Worm (Caenorhabditis elegans): ENCODE measurements around the gene nspd-3.
A peak's percentile ranks its signal among the peaks of the same experiment; 100 is the strongest.

Gene nspd-3

DNA sequence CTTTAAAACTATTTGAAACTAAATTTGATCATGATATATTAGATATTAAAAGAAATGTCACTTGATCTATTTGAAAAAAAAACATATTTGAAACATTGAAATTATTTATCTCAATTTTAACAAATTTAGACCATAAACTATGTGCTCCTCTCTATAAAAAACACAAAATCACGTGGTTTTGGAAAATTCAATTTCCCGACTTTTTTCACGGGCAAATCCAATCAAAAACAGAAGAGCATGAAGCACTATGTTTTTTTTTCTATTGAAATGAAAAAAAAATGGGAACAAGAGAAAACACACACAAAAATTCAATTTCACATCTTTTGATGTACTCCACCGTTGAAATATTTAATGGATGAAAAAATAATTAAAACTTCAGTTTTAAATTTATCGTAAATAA, 23.7 kb downstream of the nspd-3 start:
- TF ChIP-seq fkh-10 (GFP tag; optimal IDR thresholded peaks at IDR 0.05) (peak; percentile 51), lsy-2 (tag; optimal IDR thresholded peaks at IDR 0.05) (peak in 1 of 2 experiments; percentile 14), spr-3 (GFP tag; optimal IDR thresholded peaks at IDR 0.05) (no peak), ces-1 (GFP tag; optimal IDR thresholded peaks at IDR 0.05) (peak; percentile 63), F26F4.8 (GFP tag; conservative IDR thresholded peaks at IDR 0.05) (no peak), tag-97 (GFP tag; IDR thresholded peaks at IDR 0.05) (no peak), lin-38 (GFP tag; IDR thresholded peaks at IDR 0.05) (no peak), unc-130 (GFP tag; optimal IDR thresholded peaks at IDR 0.05) (no peak), ceh-44 (GFP tag; IDR thresholded peaks at IDR 0.05) (no peak), F44E2.7 (GFP tag; IDR thresholded peaks at IDR 0.05) (no peak), ctbp-1 (GFP tag; IDR thresholded peaks at IDR 0.05) (0 out of 2 replicates have a peak, but pooled peaks have one; percentile 22)

DNA sequence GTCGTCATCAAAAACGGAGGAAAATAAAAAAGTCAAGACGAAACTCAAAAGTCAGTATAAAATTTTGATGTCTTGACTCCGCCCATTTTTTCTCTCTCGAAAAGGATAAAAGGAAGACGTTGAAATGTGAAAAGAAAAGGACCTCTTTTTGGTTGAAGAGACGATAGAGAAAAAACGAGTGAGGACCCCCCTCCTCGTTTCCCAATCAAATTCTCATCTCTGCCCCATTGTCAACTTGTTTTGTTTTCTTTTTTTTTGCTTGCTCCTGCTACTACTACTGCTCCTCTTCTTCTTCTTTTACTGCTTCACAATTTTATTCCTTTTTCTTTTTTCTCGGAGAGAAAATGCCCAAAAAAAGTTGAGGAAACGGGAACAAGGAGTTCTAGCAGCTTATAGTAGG, 25.0 kb downstream of the nspd-3 start:
- TF ChIP-seq Y48G9A.11 (GFP tag; IDR thresholded peaks at IDR 0.05): no peak
- no peak for TF ChIP-seq rbr-2 (tag; optimal IDR thresholded peaks at IDR 0.05)
- peak; percentile 95 for TF ChIP-seq fkh-10 (GFP tag; optimal IDR thresholded peaks at IDR 0.05)
- TF ChIP-seq vab-7 (GFP tag; IDR thresholded peaks at IDR 0.05): no peak
- TF ChIP-seq ama-1 (optimal IDR thresholded peaks at IDR 0.05): no peak
- no peak for TF ChIP-seq snpc-4 (tag; optimal IDR thresholded peaks at IDR 0.05)
- TF ChIP-seq duxl-1 (tag; optimal IDR thresholded peaks at IDR 0.05; ENCODE audit: poor library complexity): no peak
- TF ChIP-seq dpl-1 (GFP tag; optimal IDR thresholded peaks at IDR 0.05): no peak
- no peak for TF ChIP-seq mdt-29 (GFP tag; IDR thresholded peaks at IDR 0.05)
- TF ChIP-seq F26F4.8 (GFP tag; conservative IDR thresholded peaks at IDR 0.05): no peak
- peak; percentile 62 for TF ChIP-seq ces-1 (GFP tag; optimal IDR thresholded peaks at IDR 0.05)
- TF ChIP-seq lin-29 (GFP tag; IDR thresholded peaks at IDR 0.05): no peak
- TF ChIP-seq Y5F2A.4 (GFP tag; optimal IDR thresholded peaks at IDR 0.05): no peak
- peak in 1 of 2 experiments; percentile 24 for TF ChIP-seq lsy-2 (tag; optimal IDR thresholded peaks at IDR 0.05)
- TF ChIP-seq ctbp-1 (GFP tag; IDR thresholded peaks at IDR 0.05): 0 out of 2 replicates have a peak, but pooled peaks have one; percentile 59
- TF ChIP-seq snpc-1.2 (GFP tag; IDR thresholded peaks at IDR 0.05): no peak
- no peak for TF ChIP-seq zip-11 (GFP tag; IDR thresholded peaks at IDR 0.05)
- TF ChIP-seq egl-27 (tag; optimal IDR thresholded peaks at IDR 0.05): no peak

DNA sequence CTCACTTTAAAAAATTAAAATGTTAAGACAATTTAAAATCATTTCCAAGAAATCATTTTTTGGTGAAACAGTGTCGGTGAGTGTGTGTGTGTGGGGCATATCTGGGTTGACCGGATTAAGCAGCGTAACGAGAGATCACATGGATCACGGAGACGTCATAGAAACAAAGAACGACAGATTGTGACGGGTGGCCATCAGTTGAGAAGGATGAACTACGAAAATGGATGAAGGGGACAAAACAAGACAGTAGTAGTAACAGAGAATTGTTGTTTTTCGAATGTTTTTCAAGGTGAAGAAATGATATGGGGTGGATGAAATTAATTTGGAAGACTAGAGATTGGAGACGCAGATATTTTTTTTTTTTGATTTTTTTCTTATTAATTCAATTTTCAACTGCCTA, 26.3 kb downstream of the nspd-3 start:
- TF ChIP-seq nhr-28 (tag; optimal IDR thresholded peaks at IDR 0.05) (peak; percentile 35), mdl-1 (tag; optimal IDR thresholded peaks at IDR 0.05) (peak in 1 of 2 experiments; percentile 11), hlh-30 (tag; optimal IDR thresholded peaks at IDR 0.05; ENCODE audit: insufficient read depth) (peak; percentile 38), nhr-111 (GFP tag; optimal IDR thresholded peaks at IDR 0.05) (no peak), aha-1 (tag) (peak; percentile 80)

DNA sequence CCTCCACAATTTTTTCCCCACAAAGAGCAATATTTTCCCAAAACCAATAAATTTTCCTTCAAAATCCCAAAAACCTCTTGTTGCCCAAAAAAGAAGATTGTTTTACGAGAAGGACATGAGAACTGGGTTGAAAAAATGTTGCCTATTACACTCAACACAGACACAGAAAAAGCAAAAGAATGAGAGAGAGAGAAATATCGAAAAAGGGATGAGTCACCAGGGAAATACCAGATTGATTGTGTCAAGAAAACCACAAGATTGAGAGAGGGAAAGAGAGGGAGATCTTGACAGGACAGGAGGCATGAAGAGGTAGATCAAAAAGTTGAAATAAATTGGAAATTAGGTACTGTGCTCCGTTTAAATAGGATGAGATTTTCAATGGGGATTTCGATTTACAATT, 28.0 kb downstream of the nspd-3 start:
- TF ChIP-seq daf-16 (GFP tag; optimal IDR thresholded peaks at IDR 0.05) (no peak), daf-16 (tag; optimal IDR thresholded peaks at IDR 0.05) (no peak), aly-2 (tag; optimal IDR thresholded peaks at IDR 0.05) (no peak), unc-62 (GFP tag; optimal IDR thresholded peaks at IDR 0.05 in 1 of 2) (peak in 1 of 2 experiments; percentile 87), unc-62 (tag; optimal IDR thresholded peaks at IDR 0.05) (no peak), ztf-11 (tag; optimal IDR thresholded peaks at IDR 0.05) (no peak), daf-19 (GFP tag; conservative IDR thresholded peaks at IDR 0.05) (no peak), dve-1 (tag; optimal IDR thresholded peaks at IDR 0.05; ENCODE audit: insufficient read depth) (peak; percentile 44), nhr-42 (GFP tag; IDR thresholded peaks at IDR 0.05) (no peak), nhr-6 (tag; optimal IDR thresholded peaks at IDR 0.05) (peak; percentile 31), daf-12 (tag; optimal IDR thresholded peaks at IDR 0.05) (no peak), hmg-1.1 (GFP tag; IDR thresholded peaks at IDR 0.05) (0 out of 2 replicates have a peak, but pooled peaks have one; percentile 13), mep-1 (tag; optimal IDR thresholded peaks at IDR 0.05) (peak; percentile 60), egl-27 (tag; optimal IDR thresholded peaks at IDR 0.05) (no peak), dmd-6 (GFP tag; IDR thresholded peaks at IDR 0.05) (no peak), Y105C5A.15 (GFP tag; IDR thresholded peaks at IDR 0.05) (no peak), lsy-2 (tag; optimal IDR thresholded peaks at IDR 0.05) (peak in 1 of 2 experiments; percentile 22), mdl-1 (tag; optimal IDR thresholded peaks at IDR 0.05) (no peak), hlh-11 (tag; optimal IDR thresholded peaks at IDR 0.05) (no peak), nhr-48 (tag; optimal IDR thresholded peaks at IDR 0.05) (no peak), snpc-1.2 (GFP tag; IDR thresholded peaks at IDR 0.05) (no peak), php-3 (GFP tag; IDR thresholded peaks at IDR 0.05) (no peak)

Data from whole organism, L4 larva.